Worm (Caenorhabditis elegans): ENCODE data around the gene rbm-26.

DNA sequence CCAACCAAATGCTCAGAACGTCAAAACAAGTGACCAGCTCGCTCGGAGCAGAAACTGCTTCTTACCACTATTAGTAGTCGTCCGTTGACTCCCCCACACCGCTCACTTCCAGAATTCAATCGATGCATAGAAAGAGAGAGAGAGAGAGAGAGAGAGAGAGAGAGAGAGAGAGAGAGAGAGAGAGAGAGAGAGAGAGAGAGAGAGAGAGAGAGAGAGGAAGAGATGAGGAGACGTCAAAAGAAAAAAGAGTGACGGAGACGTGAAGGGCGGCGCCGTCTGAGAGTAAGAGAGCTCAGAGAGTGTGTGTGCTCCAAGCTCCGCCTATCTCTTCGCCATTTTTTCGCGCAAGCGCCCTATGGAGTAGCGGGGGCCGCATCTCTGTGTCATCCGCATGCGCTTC lies 43.9 kb downstream of the rbm-26 start, which contains the start of gene ida-1:
- TF ChIP-seq ref-1 (GFP tag; conservative IDR thresholded peaks at IDR 0.05) (no peak), med-1 (GFP tag; optimal IDR thresholded peaks at IDR 0.05; ENCODE audit: insufficient read depth) (no peak), flt-1 (GFP tag; IDR thresholded peaks at IDR 0.05) (no peak)
